Fruit fly (Drosophila melanogaster): ENCODE measurements around the gene sala.
A peak's percentile ranks its signal among the peaks of the same experiment; 100 is the strongest.

Gene sala

dm6 chr2L:11516526-11517441 lies 32.3 kb downstream of the sala start, which contains the start of the genes Dlg5 and CG4970 (continued):
- TF ChIP-seq Bteb2 (GFP tag; optimal IDR thresholded peaks at IDR 0.05) (peak; percentile 2), Asciz (GFP tag; optimal IDR thresholded peaks at IDR 0.05) (no peak), run (tag; optimal IDR thresholded peaks at IDR 0.05) (no peak), Bgb (GFP tag; IDR thresholded peaks at IDR 0.05; ENCODE audit: partially characterized antibody) (peak; percentile 81), ci (GFP tag; IDR thresholded peaks at IDR 0.05) (peak; percentile 45; the same call in 1 of the 3 replicates), Dfd (GFP tag; optimal IDR thresholded peaks at IDR 0.05) (no peak), sisA (GFP tag; IDR thresholded peaks at IDR 0.05) (no peak), CG4360 (GFP tag; IDR thresholded peaks at IDR 0.05) (0 out of 2 replicates have a peak, but pooled peaks have one; percentile 16), ase (GFP tag; IDR thresholded peaks at IDR 0.05) (no peak), chif (GFP tag; optimal IDR thresholded peaks at IDR 0.05) (no peak), org-1 (GFP tag; optimal IDR thresholded peaks at IDR 0.05) (no peak), Dip3 (GFP tag; optimal IDR thresholded peaks at IDR 0.05) (peak; percentile 29), Nf-YC (tag; optimal IDR thresholded peaks at IDR 0.05) (peak; percentile 86), Sry-β (GFP tag; optimal IDR thresholded peaks at IDR 0.05) (no peak), sna (GFP tag; IDR thresholded peaks at IDR 0.05; ENCODE audit: partially characterized antibody) (peak; percentile 66; the same call in 1 of the 2 replicates), CG10654 (GFP tag; optimal IDR thresholded peaks at IDR 0.05) (no peak), pzg (GFP tag; optimal IDR thresholded peaks at IDR 0.05) (peak; percentile 84), Dref (GFP tag; IDR thresholded peaks at IDR 0.05) (peak; percentile 71), CG34422 (GFP tag; IDR thresholded peaks at IDR 0.05) (peak; percentile 88), CG18599 (GFP tag; optimal IDR thresholded peaks at IDR 0.05) (peak; percentile 37), NC2β (GFP tag; optimal IDR thresholded peaks at IDR 0.05) (peak; percentile 35), caup (GFP tag; optimal IDR thresholded peaks at IDR 0.05; ENCODE audit: severe bottlenecking) (no peak), Nf-YB (GFP tag; optimal IDR thresholded peaks at IDR 0.05) (peak; percentile 89), ato (GFP tag; IDR thresholded peaks at IDR 0.05; ENCODE audit: partially characterized antibody) (peak; percentile 15; the same call in 1 of the 2 replicates), CG13775 (GFP tag; optimal IDR thresholded peaks at IDR 0.05) (peak; percentile 18), CG12659 (GFP tag; optimal IDR thresholded peaks at IDR 0.05) (peak; percentile 76), Dbx (GFP tag; IDR thresholded peaks at IDR 0.05) (peak; percentile 27; the same call in 1 of the 3 replicates), Ets65A (GFP tag) (peak; percentile 90), Scr (GFP tag; IDR thresholded peaks at IDR 0.05; ENCODE audit: partially characterized antibody) (peak; percentile 75), Ets97D (GFP tag; optimal IDR thresholded peaks at IDR 0.05) (peak; percentile 73), onecut (GFP tag; IDR thresholded peaks at IDR 0.05) (peak; percentile 40; the same call in 1 of the 2 replicates), CG3847 (GFP tag; IDR thresholded peaks at IDR 0.05) (peak; percentile 65), Deaf1 (tag; optimal IDR thresholded peaks at IDR 0.05) (peak; percentile 10), CG33213 (GFP tag; optimal IDR thresholded peaks at IDR 0.05) (peak; percentile 82), hb (GFP tag; IDR thresholded peaks at IDR 0.05; ENCODE audit: partially characterized antibody) (0 out of 3 replicates have a peak, but pooled peaks have one; percentile 72), sens (GFP tag) (peak; percentile 57), BEAF-32 (GFP tag; optimal IDR thresholded peaks at IDR 0.05) (peak; percentile 86), Bdp1 (GFP tag; optimal IDR thresholded peaks at IDR 0.05) (no peak), Myb (GFP tag; optimal IDR thresholded peaks at IDR 0.05) (peak; percentile 51), scrt (GFP tag; optimal IDR thresholded peaks at IDR 0.05) (peak; percentile 100), pnt (GFP tag; optimal IDR thresholded peaks at IDR 0.05) (peak; percentile 22), Chrac-16 (GFP tag; optimal IDR thresholded peaks at IDR 0.05) (no peak), dmrt11E (tag; optimal IDR thresholded peaks at IDR 0.05) (no peak), CG2889 (GFP tag; IDR thresholded peaks at IDR 0.05) (no peak), CG1603 (tag; optimal IDR thresholded peaks at IDR 0.05) (peak; percentile 81), CG4617 (GFP tag; optimal IDR thresholded peaks at IDR 0.05; ENCODE audit: borderline replicate concordance) (peak; percentile 33), tna (GFP tag; IDR thresholded peaks at IDR 0.05; ENCODE audit: partially characterized antibody) (peak; percentile 69)
